Worm (Caenorhabditis elegans) whole organism, late embryonic: ENCODE data around the gene arf-5.

Source experiments
- C08G9.2 ChIP-seq: sonication (generic microtip); optimal IDR thresholded peaks from 2 replicates; lab custom pipeline; 2016; ENCODE audit warnings: mild to moderate bottlenecking, missing genetic modification characterization, moderate library complexity, missing compliant biosample characterization
- C38D4.7 ChIP-seq: fragments of 200-800 bp; sonication (Bioruptor generic); optimal IDR thresholded peaks from 2 replicates; lab custom pipeline; 2018; ENCODE audit warnings: mild to moderate bottlenecking, missing genetic modification characterization, moderate library complexity, missing compliant biosample characterization
- F13H6.1 ChIP-seq: sonication (generic microtip); optimal IDR thresholded peaks from 2 replicates; lab custom pipeline; 2016; ENCODE audit warnings: missing genetic modification characterization, missing compliant biosample characterization
- K02D7.2 ChIP-seq: sonication (generic microtip); optimal IDR thresholded peaks from 2 replicates; lab custom pipeline; 2017; ENCODE audit warnings: mild to moderate bottlenecking, missing genetic modification characterization, missing compliant biosample characterization
- K09A11.1 ChIP-seq: sonication (generic microtip); optimal IDR thresholded peaks from 2 replicates; lab custom pipeline; 2017; ENCODE audit warnings: antibody characterized with exemption, mild to moderate bottlenecking, missing genetic modification characterization, missing compliant biosample characterization; ENCODE audit not compliant: insufficient read depth
- ahr-1 ChIP-seq: sonication (generic microtip); optimal IDR thresholded peaks from 2 replicates; lab custom pipeline; 2016; ENCODE audit warnings: missing genetic modification characterization, missing compliant biosample characterization
- ceh-14 ChIP-seq: sonication (generic microtip); optimal IDR thresholded peaks from 2 replicates; lab custom pipeline; 2016; ENCODE audit warnings: missing genotype, missing genetic modification characterization, missing compliant biosample characterization
- ceh-18 ChIP-seq: sonication (generic microtip); optimal IDR thresholded peaks from 2 replicates; lab custom pipeline; 2016; ENCODE audit warnings: missing genetic modification characterization, missing compliant biosample characterization
- ceh-19 ChIP-seq: fragments of 200-800 bp; sonication (Bioruptor generic); optimal IDR thresholded peaks from 2 replicates; lab custom pipeline; 2018; ENCODE audit warnings: mild to moderate bottlenecking, missing genetic modification characterization, missing compliant biosample characterization
- ceh-22 ChIP-seq: sonication (generic microtip); optimal IDR thresholded peaks from 2 replicates; lab custom pipeline; 2017; ENCODE audit warnings: missing biosample characterization, missing genetic modification characterization
- ceh-48 ChIP-seq: sonication (generic microtip); optimal IDR thresholded peaks from 2 replicates; lab custom pipeline; 2016; ENCODE audit warnings: missing genetic modification characterization, inconsistent platforms, missing compliant biosample characterization
- ceh-6 ChIP-seq: fragments of 200-800 bp; sonication (Bioruptor generic); optimal IDR thresholded peaks from 2 replicates; lab custom pipeline; 2018; ENCODE audit warnings: mild to moderate bottlenecking, missing genetic modification characterization, missing compliant biosample characterization
- elt-2 ChIP-seq: sonication (generic microtip); optimal IDR thresholded peaks from 2 replicates; lab custom pipeline; 2016; ENCODE audit warnings: missing genetic modification reagents, missing genetic modification characterization, missing compliant biosample characterization
- fax-1 ChIP-seq: sonication (generic microtip); optimal IDR thresholded peaks from 2 replicates; lab custom pipeline; 2016; ENCODE audit warnings: missing genotype, missing genetic modification characterization, missing compliant biosample characterization
- fkh-6 ChIP-seq: sonication (generic microtip); optimal IDR thresholded peaks from 2 replicates; lab custom pipeline; 2016; ENCODE audit warnings: missing genetic modification characterization, missing compliant biosample characterization
- hlh-15 ChIP-seq: sonication (generic microtip); optimal IDR thresholded peaks from 2 replicates; lab custom pipeline; 2016; ENCODE audit warnings: missing genetic modification characterization, missing compliant biosample characterization
- hlh-30 ChIP-seq: sonication (generic microtip); optimal IDR thresholded peaks from 2 replicates; lab custom pipeline; 2017; ENCODE audit warnings: antibody characterized with exemption, missing genetic modification characterization, missing compliant biosample characterization; ENCODE audit not compliant: insufficient read depth
- hlh-6 ChIP-seq: sonication (generic microtip); optimal IDR thresholded peaks from 2 replicates; lab custom pipeline; 2016; ENCODE audit warnings: missing genotype, missing genetic modification characterization, missing compliant biosample characterization
- hlh-8 ChIP-seq: sonication (generic microtip); optimal IDR thresholded peaks from 2 replicates; lab custom pipeline; 2016; ENCODE audit warnings: missing genotype, missing genetic modification characterization, missing compliant biosample characterization
- lin-11 ChIP-seq: fragments of 200-800 bp; sonication (Bioruptor generic); optimal IDR thresholded peaks from 2 replicates; lab custom pipeline; 2018; ENCODE audit warnings: mild to moderate bottlenecking, missing genetic modification characterization, missing compliant biosample characterization
- madf-2 ChIP-seq: sonication (generic microtip); optimal IDR thresholded peaks from 2 replicates; lab custom pipeline; 2017; ENCODE audit warnings: missing genetic modification characterization, missing compliant biosample characterization
- mec-3 ChIP-seq: sonication (generic microtip); optimal IDR thresholded peaks from 2 replicates; lab custom pipeline; 2016; ENCODE audit warnings: borderline replicate concordance, missing genetic modification characterization, missing compliant biosample characterization
- nhr-11 ChIP-seq: fragments of 150-350 bp; optimal IDR thresholded peaks from 2 replicates; lab custom pipeline; 2014; ENCODE audit warnings: missing biosample characterization, missing genetic modification characterization
- nhr-232 ChIP-seq: sonication (generic microtip); optimal IDR thresholded peaks from 2 replicates; lab custom pipeline; 2016; ENCODE audit warnings: missing genetic modification characterization, missing compliant biosample characterization
- odd-2 ChIP-seq: sonication (generic microtip); optimal IDR thresholded peaks from 2 replicates; lab custom pipeline; 2017; ENCODE audit warnings: antibody characterized with exemption, mild to moderate bottlenecking, missing genetic modification characterization, missing compliant biosample characterization
- pat-9 ChIP-seq: fragments of 200-800 bp; sonication (Bioruptor generic); optimal IDR thresholded peaks from 2 replicates; lab custom pipeline; 2018; ENCODE audit warnings: mild to moderate bottlenecking, missing genetic modification characterization, moderate library complexity, missing compliant biosample characterization
- pha-2 ChIP-seq: sonication (generic microtip); optimal IDR thresholded peaks from 2 replicates; lab custom pipeline; 2017; ENCODE audit warnings: mild to moderate bottlenecking, missing genetic modification characterization, missing compliant biosample characterization
- pha-4 ChIP-seq: fragments of 150-350 bp; optimal IDR thresholded peaks from 2 replicates; lab custom pipeline; 2018; ENCODE audit warnings: missing biosample characterization, missing genetic modification reagents, missing genetic modification characterization
- pqm-1 ChIP-seq: sonication (generic microtip); optimal IDR thresholded peaks from 2 replicates; lab custom pipeline; 2016; ENCODE audit warnings: missing genetic modification characterization, missing compliant biosample characterization
- ref-2 ChIP-seq: sonication (generic microtip); optimal IDR thresholded peaks from 2 replicates; lab custom pipeline; 2016; ENCODE audit warnings: missing genetic modification characterization, missing compliant biosample characterization
- rnt-1 ChIP-seq: sonication (generic microtip); optimal IDR thresholded peaks from 2 replicates; lab custom pipeline; 2016; ENCODE audit warnings: missing genetic modification characterization, missing compliant biosample characterization
- sox-2 ChIP-seq: fragments of 200-800 bp; sonication (Bioruptor generic); IDR thresholded peaks from 2 replicates; pipeline ENCODE4 v1.3.6; 2022; ENCODE audit warnings: missing genetic modification reagents, missing genetic modification characterization, missing compliant biosample characterization
- syd-9 ChIP-seq: sonication (generic microtip); optimal IDR thresholded peaks from 2 replicates; lab custom pipeline; 2016; ENCODE audit warnings: mild to moderate bottlenecking, missing genetic modification characterization, moderate library complexity, missing compliant biosample characterization
- tbx-2 ChIP-seq: sonication (generic microtip); optimal IDR thresholded peaks from 2 replicates; lab custom pipeline; 2016; ENCODE audit warnings: missing genetic modification characterization, missing compliant biosample characterization
- tbx-7 ChIP-seq: sonication (generic microtip); optimal IDR thresholded peaks from 2 replicates; lab custom pipeline; 2016; ENCODE audit warnings: missing genotype, missing genetic modification characterization, missing compliant biosample characterization
- ttx-3 ChIP-seq: sonication (generic microtip); optimal IDR thresholded peaks from 2 replicates; lab custom pipeline; 2016; ENCODE audit warnings: missing genetic modification reagents, missing genetic modification characterization, missing compliant biosample characterization
- unc-3 ChIP-seq, 2 experiments: fragments of 200-800 bp in 1 of 2; sonication (Bioruptor generic) in 1 of 2; sonication (generic microtip) in 1 of 2; conservative IDR thresholded peaks in 1 of 2; optimal IDR thresholded peaks in 1 of 2; 2 replicates each; pipeline versions ENCODE4 v1.3.6 to Lab custom; 2016 to 2022; ENCODE audit warnings: missing compliant biosample characterization in 2 of 2, missing genetic modification characterization in 2 of 2, missing genetic modification reagents in 1 of 2
- unc-86 ChIP-seq: sonication (generic microtip); optimal IDR thresholded peaks from 2 replicates; lab custom pipeline; 2016; ENCODE audit warnings: missing genetic modification characterization, missing compliant biosample characterization

Gene arf-5

ce11 chrIV:7958092-7958491 lies 24.2 kb upstream of the arf-5 start:
- no peak for TF ChIP-seq ref-2 (tag; lab: Kevin White, UChicago)
- no peak for TF ChIP-seq ceh-48 (tag; lab: Kevin White, UChicago)
- TF ChIP-seq mec-3: no peak
- TF ChIP-seq pha-2: no peak
- no peak for TF ChIP-seq madf-2 (tag; lab: Kevin White, UChicago)
- no peak for TF ChIP-seq ceh-6 (GFP tag; lab: Kevin White, UChicago)
- no peak for TF ChIP-seq ceh-19 (GFP tag; lab: Kevin White, UChicago)
- TF ChIP-seq unc-3 (GFP tag; conservative IDR thresholded peaks at IDR 0.05; lab: Robert Waterston, UW): no peak
- no peak for TF ChIP-seq unc-3 (tag; optimal IDR thresholded peaks at IDR 0.05; lab: Kevin White, UChicago)
- no peak for TF ChIP-seq tbx-7 (tag; lab: Kevin White, UChicago)
- no peak for TF ChIP-seq odd-2 (tag; lab: Kevin White, UChicago)
- no peak for TF ChIP-seq syd-9 (tag; lab: Kevin White, UChicago)

- TF ChIP-seq hlh-30 (tag; lab: Kevin White, UChicago) (no peak), syd-9 (tag; lab: Kevin White, UChicago) (no peak), C08G9.2 (tag; lab: Kevin White, UChicago) (no peak), nhr-232 (tag; lab: Kevin White, UChicago) (no peak), pqm-1 (tag; lab: Kevin White, UChicago) (no peak), fkh-6 (tag; lab: Kevin White, UChicago) (no peak), hlh-15 (tag; lab: Kevin White, UChicago) (no peak), ceh-18 (tag; lab: Kevin White, UChicago) (no peak)
Observed at ce11 chrIV:7961889-7962342, 20.4 kb upstream of the arf-5 start.

ce11 chrIV:7967006-7967405 lies 15.3 kb upstream of the arf-5 start, which contains the start of gene F57H12.5:
TSS of gene F57H12.5 (plus strand) at chrIV:7967306.
- TF ChIP-seq unc-86 (no peak), fax-1 (tag; lab: Kevin White, UChicago) (no peak), nhr-11 (tag; lab: Kevin White, UChicago) (no peak), tbx-7 (tag; lab: Kevin White, UChicago) (no peak), ceh-14 (tag; lab: Kevin White, UChicago) (no peak)

- TF ChIP-seq pqm-1 (tag; lab: Kevin White, UChicago) (no peak), mec-3 (no peak), ceh-18 (tag; lab: Kevin White, UChicago) (no peak), hlh-8 (tag; lab: Kevin White, UChicago) (no peak), pha-4 (tag; lab: Kevin White, UChicago) (no peak), pat-9 (tag; lab: Kevin White, UChicago) (no peak), ttx-3 (no peak), hlh-6 (no peak), F13H6.1 (tag; lab: Kevin White, UChicago) (no peak), ahr-1 (tag; lab: Kevin White, UChicago) (no peak)
Observed at ce11 chrIV:7976210-7976609, 6.1 kb upstream of the arf-5 start, which contains the start of gene F57H12.6. TSS of gene F57H12.6 (minus strand) at chrIV:7976310.

ce11 chrIV:7977452-7977940 lies 4.8 kb upstream of the arf-5 start, which contains the start of gene ora-1:
TSS of gene ora-1 (plus strand) at chrIV:7977890.
- TF ChIP-seq odd-2 (tag; lab: Kevin White, UChicago) (no peak), sox-2 (no peak), F13H6.1 (tag; lab: Kevin White, UChicago) (no peak), K02D7.2 (tag; lab: Kevin White, UChicago) (no peak), tbx-2 (tag; lab: Kevin White, UChicago) (no peak), ceh-22 (tag; lab: Kevin White, UChicago) (no peak), C38D4.7 (GFP tag; lab: Kevin White, UChicago) (no peak), K09A11.1 (tag; lab: Kevin White, UChicago) (no peak), ahr-1 (tag; lab: Kevin White, UChicago) (no peak), syd-9 (tag; lab: Kevin White, UChicago) (no peak), elt-2 (tag; lab: Kevin White, UChicago) (no peak), lin-11 (no peak), rnt-1 (tag; lab: Kevin White, UChicago) (no peak), unc-3 (GFP tag; conservative IDR thresholded peaks at IDR 0.05; lab: Robert Waterston, UW) (no peak), unc-3 (tag; optimal IDR thresholded peaks at IDR 0.05; lab: Kevin White, UChicago) (no peak)
